Worm (Caenorhabditis elegans) whole organism, L4/young adult: ENCODE measurements around the gene C49C3.10.

Experiments used
- W03F9.2 ChIP-seq: fragments of 150-350 bp; optimal IDR thresholded peaks from 2 replicates; lab custom pipeline; 2014; ENCODE audit warnings: missing biosample characterization, missing genetic modification characterization
- dao-5 ChIP-seq: sonication (generic microtip); optimal IDR thresholded peaks from 2 replicates; lab custom pipeline; 2016; ENCODE audit warnings: missing genotype, missing genetic modification characterization, moderate library complexity, missing compliant biosample characterization
- him-1 ChIP-seq: sonication (generic microtip); optimal IDR thresholded peaks from 2 replicates; lab custom pipeline; 2016; ENCODE audit warnings: missing genotype, missing genetic modification reagents, missing genetic modification characterization, missing compliant biosample characterization

ce11 chrIV:17287908-17288675 lies 50.7 kb downstream of the C49C3.10 start, which contains the start of gene zipt-7.1:
- TF ChIP-seq dao-5 (tag; lab: Kevin White, UChicago): no peak
- no peak for TF ChIP-seq him-1 (tag; lab: Kevin White, UChicago)
- TF ChIP-seq W03F9.2: no peak
